Worm (Caenorhabditis elegans) whole organism, L1 larva: ENCODE measurements around the gene nspc-9.

Experiments
- aly-2 ChIP-seq: fragments of 150-350 bp; optimal IDR thresholded peaks from 2 replicates; lab custom pipeline; 2014; ENCODE audit warnings: missing biosample characterization, missing genetic modification characterization
- egl-27 ChIP-seq, 2 experiments: fragments of 150-350 bp in 1 of 2; sonication (generic microtip); optimal IDR thresholded peaks; 3 replicates each; lab custom pipeline; 2017 to 2018; ENCODE audit warnings: missing biosample characterization in 2 of 2, missing genetic modification characterization in 2 of 2, missing genetic modification reagents in 2 of 2
- elt-3 ChIP-seq, 6 experiments: fragments of 150-350 bp in 1 of 6; sonication (generic microtip); optimal IDR thresholded peaks; 2 replicates each; lab custom pipeline; 2017 to 2018; ENCODE audit warnings: missing biosample characterization in 6 of 6, missing genetic modification characterization in 6 of 6, inconsistent platforms in 1 of 6
- lin-15B ChIP-seq: fragments of 150-350 bp; sonication (generic microtip); optimal IDR thresholded peaks from 3 replicates; lab custom pipeline; 2014; ENCODE audit warnings: missing biosample characterization, missing genetic modification characterization
- nhr-11 ChIP-seq: fragments of 150-350 bp; optimal IDR thresholded peaks from 2 replicates; lab custom pipeline; 2014; ENCODE audit warnings: missing biosample characterization, missing genetic modification characterization
- nhr-90 ChIP-seq: sonication (generic microtip); optimal IDR thresholded peaks from 2 replicates; lab custom pipeline; 2016; ENCODE audit warnings: mild to moderate bottlenecking, missing genetic modification characterization, missing compliant biosample characterization; ENCODE audit not compliant: poor library complexity
- sup-37 ChIP-seq: fragments of 200-800 bp; sonication (Bioruptor generic); optimal IDR thresholded peaks from 2 replicates; lab custom pipeline; 2018; ENCODE audit warnings: mild to moderate bottlenecking, missing genetic modification characterization, missing compliant biosample characterization
- unc-30 ChIP-seq: sonication (generic microtip); optimal IDR thresholded peaks from 2 replicates; lab custom pipeline; 2017; ENCODE audit warnings: missing biosample characterization, missing genetic modification characterization
- unc-62 ChIP-seq: fragments of 150-350 bp; optimal IDR thresholded peaks from 2 replicates; lab custom pipeline; 2014; ENCODE audit warnings: missing biosample characterization, missing genetic modification reagents, missing genetic modification characterization
- zag-1 ChIP-seq: fragments of 150-350 bp; optimal IDR thresholded peaks from 2 replicates; lab custom pipeline; 2014; ENCODE audit warnings: missing biosample characterization, missing genetic modification characterization
- ztf-4 ChIP-seq: fragments of 150-350 bp; optimal IDR thresholded peaks from 2 replicates; lab custom pipeline; 2014; ENCODE audit warnings: missing biosample characterization, missing genetic modification characterization

ce11 chrX:12341338-12341737, 1.8 kb downstream of the nspc-9 start, which contains the start of gene zig-2:
- TF ChIP-seq nhr-11, result no peak
- no peak for TF ChIP-seq unc-62 (GFP tag; lab: Kevin White, UChicago)
- no peak for TF ChIP-seq unc-30 (tag; lab: Kevin White, UChicago)
- TF ChIP-seq zag-1 (tag; lab: Kevin White, UChicago), result no peak
- no peak for TF ChIP-seq aly-2 (tag; lab: Kevin White, UChicago)
- no peak for TF ChIP-seq lin-15B
- no peak for TF ChIP-seq egl-27 (tag; optimal IDR thresholded peaks at IDR 0.05; lab: Kevin White, UChicago)
- TF ChIP-seq sup-37 (GFP tag; lab: Kevin White, UChicago), result no peak
- no peak for TF ChIP-seq nhr-90 (tag; lab: Kevin White, UChicago)
- no peak for TF ChIP-seq elt-3 (tag; optimal IDR thresholded peaks at IDR 0.05; lab: Kevin White, UChicago)
- no peak for TF ChIP-seq ztf-4 (tag; lab: Kevin White, UChicago)
